Fruit fly (Drosophila melanogaster) whole organism, embryonic: ENCODE results near the gene CG10597.

Experiments
- Ada2b ChIP-seq: fragments of 200-800 bp; sonication (Bioruptor generic); IDR thresholded peaks from 2 replicates; pipeline ENCODE4 v1.3.6; 2022; ENCODE audit warnings: missing biosample characterization, missing genetic modification characterization
- C15 ChIP-seq: fragments of 200-800 bp; sonication (Bioruptor generic); IDR thresholded peaks from 3 replicates; pipeline ENCODE4 v1.3.6; 2022; ENCODE audit warnings: missing biosample characterization, missing genetic modification characterization
- CG10979 ChIP-seq: fragments of 200-800 bp; sonication (Bioruptor generic); optimal IDR thresholded peaks from 2 replicates; lab custom pipeline; 2018; ENCODE audit warnings: missing biosample characterization, mild to moderate bottlenecking, missing genetic modification characterization, moderate library complexity
- CG12071 ChIP-seq: fragments of 200-800 bp; sonication (Bioruptor generic); optimal IDR thresholded peaks from 3 replicates; lab custom pipeline; 2018; ENCODE audit warnings: missing biosample characterization, mild to moderate bottlenecking, missing genetic modification characterization
- CG14860 ChIP-seq: fragments of 200-800 bp; sonication (Bioruptor generic); IDR thresholded peaks from 3 replicates; pipeline ENCODE4 v1.3.6; 2022; ENCODE audit warnings: missing biosample characterization, missing genetic modification characterization; ENCODE audit not compliant: partially characterized antibody
- CG15269 ChIP-seq: fragments of 200-800 bp; sonication (Bioruptor generic); optimal IDR thresholded peaks from 2 replicates; lab custom pipeline; 2018; ENCODE audit warnings: missing biosample characterization, mild to moderate bottlenecking, missing genetic modification characterization, moderate library complexity
- CG17829 ChIP-seq: fragments of 200-800 bp; optimal IDR thresholded peaks from 2 replicates; lab custom pipeline; 2019; ENCODE audit warnings: missing biosample characterization, mild to moderate bottlenecking, missing genetic modification characterization, moderate library complexity
- CG17912 ChIP-seq: fragments of 200-800 bp; sonication (Bioruptor generic); optimal IDR thresholded peaks from 2 replicates; lab custom pipeline; 2018; ENCODE audit warnings: missing biosample characterization, mild to moderate bottlenecking, missing genetic modification characterization
- CG2116 ChIP-seq: fragments of 200-800 bp; sonication (Bioruptor generic); optimal IDR thresholded peaks from 3 replicates; lab custom pipeline; 2018; ENCODE audit warnings: missing biosample characterization, mild to moderate bottlenecking, missing genetic modification characterization
- CG2202 ChIP-seq: fragments of 200-800 bp; sonication (Bioruptor generic); optimal IDR thresholded peaks from 2 replicates; lab custom pipeline; 2018; ENCODE audit warnings: missing biosample characterization, mild to moderate bottlenecking, missing genetic modification characterization
- CG30020 ChIP-seq: fragments of 200-800 bp; optimal IDR thresholded peaks from 2 replicates; lab custom pipeline; 2019; ENCODE audit warnings: missing biosample characterization, mild to moderate bottlenecking, missing genetic modification characterization, moderate library complexity
- CG30403 ChIP-seq: fragments of 200-800 bp; sonication (Bioruptor generic); optimal IDR thresholded peaks from 3 replicates; lab custom pipeline; 2016; ENCODE audit warnings: missing biosample characterization, missing genetic modification characterization
- CG31388 ChIP-seq: fragments of 200-800 bp; sonication (Bioruptor generic); optimal IDR thresholded peaks from 2 replicates; lab custom pipeline; 2016; ENCODE audit warnings: missing biosample characterization, missing genetic modification characterization
- CG3163 ChIP-seq: fragments of 200-800 bp; sonication (Bioruptor generic); optimal IDR thresholded peaks from 3 replicates; lab custom pipeline; 2016; ENCODE audit warnings: missing biosample characterization, missing genetic modification characterization
- CG32772 ChIP-seq: fragments of 200-800 bp; sonication (Bioruptor generic); IDR thresholded peaks from 2 replicates; pipeline ENCODE4 v1.3.6; 2022; ENCODE audit warnings: missing biosample characterization, missing genetic modification characterization
- CG3995 ChIP-seq: fragments of 200-800 bp; sonication (Bioruptor generic); optimal IDR thresholded peaks from 3 replicates; lab custom pipeline; 2016; ENCODE audit warnings: missing biosample characterization, missing genetic modification characterization
- CG4328 ChIP-seq: fragments of 200-800 bp; sonication (Bioruptor generic); optimal IDR thresholded peaks from 3 replicates; lab custom pipeline; 2017; ENCODE audit warnings: missing biosample characterization, missing genetic modification reagents, missing genetic modification characterization
- CG6683 ChIP-seq: fragments of 200-800 bp; sonication (Bioruptor generic); optimal IDR thresholded peaks from 2 replicates; lab custom pipeline; 2017; ENCODE audit warnings: missing biosample characterization, mild to moderate bottlenecking, missing genetic modification characterization, missing genetic modification reagents
- CG8924 ChIP-seq: fragments of 200-800 bp; optimal IDR thresholded peaks from 3 replicates; lab custom pipeline; 2019; ENCODE audit warnings: missing biosample characterization, mild to moderate bottlenecking, missing genetic modification characterization, moderate library complexity
- CG9215 ChIP-seq: fragments of 200-800 bp; sonication (Bioruptor generic); IDR thresholded peaks from 2 replicates; pipeline ENCODE4 v1.3.6; 2022; ENCODE audit warnings: missing biosample characterization, missing genetic modification characterization
- CG9437 ChIP-seq: fragments of 200-800 bp; sonication (Bioruptor generic); optimal IDR thresholded peaks from 2 replicates; lab custom pipeline; 2018; ENCODE audit warnings: missing biosample characterization, mild to moderate bottlenecking, missing genetic modification characterization
- CG9876 ChIP-seq: fragments of 200-800 bp; sonication (Bioruptor generic); optimal IDR thresholded peaks from 2 replicates; lab custom pipeline; 2016; ENCODE audit warnings: missing biosample characterization, missing genetic modification characterization
- Chrac-16 ChIP-seq: fragments of 200-800 bp; sonication (Bioruptor generic); optimal IDR thresholded peaks from 3 replicates; lab custom pipeline; 2016; ENCODE audit warnings: missing biosample characterization, missing genetic modification characterization
- CoRest ChIP-seq: fragments of 200-800 bp; sonication (Bioruptor generic); optimal IDR thresholded peaks from 3 replicates; lab custom pipeline; 2018; ENCODE audit warnings: missing biosample characterization, mild to moderate bottlenecking, missing genetic modification characterization, moderate library complexity
- D19B ChIP-seq: fragments of 200-800 bp; sonication (Bioruptor generic); optimal IDR thresholded peaks from 2 replicates; lab custom pipeline; 2017; ENCODE audit warnings: missing biosample characterization, mild to moderate bottlenecking, missing genetic modification characterization
- Deaf1 ChIP-seq: fragments of 200-800 bp; optimal IDR thresholded peaks from 3 replicates; lab custom pipeline; 2019; ENCODE audit warnings: missing biosample characterization, mild to moderate bottlenecking, missing genetic modification characterization, moderate library complexity
- Elba2 ChIP-seq: fragments of 200-800 bp; sonication (Bioruptor generic); optimal IDR thresholded peaks from 3 replicates; lab custom pipeline; 2016; ENCODE audit warnings: missing biosample characterization, missing genetic modification characterization
- MBD-R2 ChIP-seq: fragments of 200-800 bp; sonication (Bioruptor generic); IDR thresholded peaks from 2 replicates; pipeline ENCODE4 v1.3.6; 2022; ENCODE audit warnings: missing biosample characterization, missing genetic modification characterization
- Myb ChIP-seq: fragments of 200-800 bp; sonication (Bioruptor generic); optimal IDR thresholded peaks from 2 replicates; lab custom pipeline; 2016; ENCODE audit warnings: missing biosample characterization, missing genetic modification characterization
- NFAT ChIP-seq: fragments of 200-800 bp; sonication (Bioruptor generic); IDR thresholded peaks from 2 replicates; pipeline ENCODE4 v1.3.6; 2022; ENCODE audit warnings: missing biosample characterization, missing genetic modification characterization
- Rfx ChIP-seq: fragments of 200-800 bp; sonication (Bioruptor generic); IDR thresholded peaks from 2 replicates; pipeline ENCODE4 v1.3.6; 2022; ENCODE audit warnings: missing biosample characterization, missing genetic modification characterization
- Sry-δ ChIP-seq: fragments of 200-800 bp; sonication (Bioruptor generic); optimal IDR thresholded peaks from 2 replicates; lab custom pipeline; 2016; ENCODE audit warnings: missing biosample characterization, missing genetic modification characterization
- Xbp1 ChIP-seq: fragments of 200-800 bp; sonication (Bioruptor generic); optimal IDR thresholded peaks from 3 replicates; lab custom pipeline; 2016; ENCODE audit warnings: missing biosample characterization, mild to moderate bottlenecking, missing genetic modification characterization
- bab2 ChIP-seq: fragments of 200-800 bp; sonication (Bioruptor generic); optimal IDR thresholded peaks from 2 replicates; lab custom pipeline; 2016; ENCODE audit warnings: missing biosample characterization, missing genetic modification characterization
- crc ChIP-seq: fragments of 200-800 bp; sonication (Bioruptor generic); optimal IDR thresholded peaks from 2 replicates; lab custom pipeline; 2016; ENCODE audit warnings: missing biosample characterization, missing genetic modification characterization
- crp ChIP-seq, 2 experiments: fragments of 200-800 bp; sonication (Bioruptor generic); optimal IDR thresholded peaks; 2 replicates in 1 of 2; 3 replicates in 1 of 2; lab custom pipeline; 2017; ENCODE audit warnings: missing biosample characterization in 2 of 2, missing genetic modification characterization in 2 of 2, mild to moderate bottlenecking in 1 of 2, moderate library complexity in 1 of 2
- danr ChIP-seq: fragments of 200-800 bp; sonication (Bioruptor generic); IDR thresholded peaks from 2 replicates; pipeline ENCODE4 v1.3.6; 2022; ENCODE audit warnings: missing biosample characterization, missing genetic modification characterization
- dati ChIP-seq: fragments of 200-800 bp; sonication (Bioruptor generic); IDR thresholded peaks from 2 replicates; pipeline ENCODE4 v1.3.6; 2022; ENCODE audit warnings: missing biosample characterization, missing genetic modification characterization
- en ChIP-seq: fragments of 200-800 bp; sonication (Bioruptor generic); optimal IDR thresholded peaks from 2 replicates; lab custom pipeline; 2016; ENCODE audit warnings: missing biosample characterization, missing genetic modification characterization
- eyg ChIP-seq: fragments of 200-800 bp; sonication (Bioruptor generic); optimal IDR thresholded peaks from 3 replicates; lab custom pipeline; 2016; ENCODE audit warnings: missing biosample characterization, missing genetic modification characterization
- insv ChIP-seq, 2 experiments: fragments of 200-800 bp; sonication (Bioruptor generic); optimal IDR thresholded peaks; 3 replicates each; lab custom pipeline; 2016 to 2018; ENCODE audit warnings: missing biosample characterization in 2 of 2, missing genetic modification characterization in 2 of 2
- lbe ChIP-seq: fragments of 200-800 bp; sonication (Bioruptor generic); optimal IDR thresholded peaks from 2 replicates; lab custom pipeline; 2016; ENCODE audit warnings: missing biosample characterization, mild to moderate bottlenecking, missing genetic modification characterization
- mld ChIP-seq: fragments of 200-800 bp; sonication (Bioruptor generic); IDR thresholded peaks from 3 replicates; pipeline ENCODE4 v1.3.6; 2022; ENCODE audit warnings: missing biosample characterization, missing genetic modification characterization; ENCODE audit not compliant: partially characterized antibody
- nmo ChIP-seq: fragments of 200-800 bp; sonication (Bioruptor generic); optimal IDR thresholded peaks from 2 replicates; lab custom pipeline; 2018; ENCODE audit warnings: missing biosample characterization, mild to moderate bottlenecking, missing genetic modification characterization, moderate library complexity
- peb ChIP-seq: fragments of 200-800 bp; sonication (Bioruptor generic); IDR thresholded peaks from 2 replicates; pipeline ENCODE4 v1.3.6; 2022; ENCODE audit warnings: missing biosample characterization, missing genetic modification characterization
- pita ChIP-seq: fragments of 200-800 bp; sonication (Bioruptor generic); optimal IDR thresholded peaks from 2 replicates; lab custom pipeline; 2017; ENCODE audit warnings: missing biosample characterization, mild to moderate bottlenecking, missing genetic modification characterization
- pnt ChIP-seq: fragments of 200-800 bp; sonication (Bioruptor generic); optimal IDR thresholded peaks from 3 replicates; lab custom pipeline; 2016; ENCODE audit warnings: missing biosample characterization, missing genetic modification characterization
- pzg ChIP-seq: fragments of 200-800 bp; sonication (Bioruptor generic); optimal IDR thresholded peaks from 3 replicates; lab custom pipeline; 2018; ENCODE audit warnings: missing biosample characterization, mild to moderate bottlenecking, missing genetic modification characterization, moderate library complexity
- ro ChIP-seq: fragments of 200-800 bp; sonication (Bioruptor generic); IDR thresholded peaks from 2 replicates; pipeline ENCODE4 v1.3.6; 2022; ENCODE audit warnings: missing biosample characterization, missing genetic modification characterization
- sna ChIP-seq: fragments of 200-800 bp; sonication (Bioruptor generic); IDR thresholded peaks from 2 replicates; pipeline ENCODE4 v1.3.6; 2022; ENCODE audit warnings: missing biosample characterization, missing genetic modification characterization; ENCODE audit not compliant: partially characterized antibody
- unc-4 ChIP-seq: fragments of 200-800 bp; sonication (Bioruptor generic); IDR thresholded peaks from 2 replicates; pipeline ENCODE4 v1.3.6; 2022; ENCODE audit warnings: missing biosample characterization, missing genetic modification characterization; ENCODE audit not compliant: partially characterized antibody
- wdn ChIP-seq: fragments of 200-800 bp; sonication (Bioruptor generic); IDR thresholded peaks from 2 replicates; pipeline ENCODE4 v1.3.6; 2022; ENCODE audit warnings: missing biosample characterization, missing genetic modification characterization

Gene CG10597

DNA sequence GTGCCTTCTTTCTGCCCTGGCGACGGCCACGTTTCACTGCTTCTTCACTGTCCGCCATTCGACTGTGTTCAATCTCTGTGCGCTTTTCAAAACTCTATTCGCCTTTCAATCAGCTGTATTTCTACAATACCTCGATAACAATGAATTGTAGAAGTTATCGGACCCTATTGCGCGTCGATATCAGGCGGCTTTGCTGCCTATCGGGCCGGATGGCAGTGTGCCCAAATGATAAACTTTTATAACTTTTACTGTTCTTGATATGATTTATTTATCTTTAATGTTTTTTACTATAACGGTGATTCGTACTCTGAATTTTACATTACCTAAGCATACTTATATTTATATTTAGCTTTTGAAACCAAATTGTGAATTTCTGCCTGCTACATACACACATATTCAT, 14.0 kb upstream of the CG10597 start, which contains the start of gene CG8915 (continued):
- TF ChIP-seq ro (GFP tag; lab: Robert Waterston, UW) (no peak), Xbp1 (GFP tag; lab: Kevin White, UChicago) (no peak), Deaf1 (tag; lab: Kevin White, UChicago) (no peak), MBD-R2 (peak; percentile 69), lbe (GFP tag; lab: Kevin White, UChicago) (no peak), mld (no peak), Chrac-16 (GFP tag; lab: Kevin White, UChicago) (no peak), CoRest (tag; lab: Kevin White, UChicago) (peak; percentile 21), Myb (GFP tag; lab: Kevin White, UChicago) (no peak), CG9876 (GFP tag; lab: Kevin White, UChicago) (no peak), pnt (GFP tag; lab: Kevin White, UChicago) (no peak), Sry-δ (peak; percentile 35), peb (GFP tag; lab: Robert Waterston, UW) (no peak), pzg (peak; percentile 34), CG32772 (GFP tag; lab: Robert Waterston, UW) (no peak), CG15269 (tag; lab: Kevin White, UChicago) (no peak), D19B (no peak), CG14860 (GFP tag; lab: Robert Waterston, UW) (peak; percentile 45), crc (GFP tag; lab: Kevin White, UChicago) (no peak), nmo (GFP tag; lab: Kevin White, UChicago) (peak; percentile 13), CG2202 (tag; lab: Kevin White, UChicago) (no peak), CG8924 (tag; lab: Kevin White, UChicago) (no peak), dati (no peak), NFAT (no peak), CG31388 (GFP tag; lab: Kevin White, UChicago) (no peak), CG12071 (GFP tag; lab: Kevin White, UChicago) (no peak), CG3163 (GFP tag; lab: Kevin White, UChicago) (no peak), CG9437 (GFP tag; lab: Kevin White, UChicago) (no peak), wdn (GFP tag; lab: Robert Waterston, UW) (no peak), CG3995 (GFP tag; lab: Kevin White, UChicago) (no peak), CG17912 (GFP tag; lab: Kevin White, UChicago) (no peak), en (no peak), Ada2b (GFP tag; lab: Robert Waterston, UW) (no peak), unc-4 (GFP tag; lab: Robert Waterston, UW) (peak; percentile 55), eyg (no peak), CG6683 (no peak), CG9215 (GFP tag; lab: Robert Waterston, UW) (no peak), danr (no peak), pita (GFP tag; lab: Kevin White, UChicago) (no peak), bab2 (GFP tag; lab: Kevin White, UChicago) (no peak), CG30020 (tag; lab: Kevin White, UChicago) (peak; percentile 14), CG30403 (GFP tag; lab: Kevin White, UChicago) (no peak), Elba2 (GFP tag; lab: Kevin White, UChicago) (no peak), CG4328 (GFP tag; lab: Kevin White, UChicago) (no peak), Rfx (no peak), insv (GFP tag; optimal IDR thresholded peaks at IDR 0.05; lab: Kevin White, UChicago) (no peak), CG2116 (peak; percentile 58), CG17829 (no peak), crp (GFP tag; optimal IDR thresholded peaks at IDR 0.05; lab: Kevin White, UChicago) (peak in 1 of 2 experiments; percentile 80), sna (GFP tag; lab: Robert Waterston, UW) (peak; percentile 68), CG10979 (no peak), C15 (no peak)
